Worm (Caenorhabditis elegans) whole organism, early embryonic: ENCODE data around the gene pfd-5.

Experiments
- B0310.2 ChIP-seq: sonication (generic microtip); optimal IDR thresholded peaks from 2 replicates; lab custom pipeline; 2016; ENCODE audit warnings: mild to moderate bottlenecking, missing genetic modification characterization, missing compliant biosample characterization
- ama-1 ChIP-seq: fragments of 150-350 bp; optimal IDR thresholded peaks from 2 replicates; lab custom pipeline; 2014
- hmbx-1 ChIP-seq: sonication (generic microtip); optimal IDR thresholded peaks from 2 replicates; lab custom pipeline; 2016; ENCODE audit warnings: mild to moderate bottlenecking, missing genetic modification characterization, missing compliant biosample characterization
- tbx-37 ChIP-seq: fragments of 200-800 bp; sonication (Bioruptor generic); conservative IDR thresholded peaks from 2 replicates; pipeline ENCODE4 v1.3.6; 2022; ENCODE audit warnings: missing genetic modification reagents, missing genetic modification characterization, missing compliant biosample characterization

- TF ChIP-seq ama-1 (lab: Kevin White, UChicago) (no peak), hmbx-1 (no peak), B0310.2 (tag; lab: Kevin White, UChicago) (no peak), tbx-37 (GFP tag; lab: Robert Waterston, UW) (no peak)
These were observed 9.3 kb upstream of the pfd-5 start, which contains the start of gene rpl-6 for ce11 chrIII:7207903-7208497.
